Fruit fly (Drosophila melanogaster): ENCODE measurements around the gene CD98hc.
A peak's percentile ranks its signal among the peaks of the same experiment; 100 is the strongest.

The CD98hc gene

DNA sequence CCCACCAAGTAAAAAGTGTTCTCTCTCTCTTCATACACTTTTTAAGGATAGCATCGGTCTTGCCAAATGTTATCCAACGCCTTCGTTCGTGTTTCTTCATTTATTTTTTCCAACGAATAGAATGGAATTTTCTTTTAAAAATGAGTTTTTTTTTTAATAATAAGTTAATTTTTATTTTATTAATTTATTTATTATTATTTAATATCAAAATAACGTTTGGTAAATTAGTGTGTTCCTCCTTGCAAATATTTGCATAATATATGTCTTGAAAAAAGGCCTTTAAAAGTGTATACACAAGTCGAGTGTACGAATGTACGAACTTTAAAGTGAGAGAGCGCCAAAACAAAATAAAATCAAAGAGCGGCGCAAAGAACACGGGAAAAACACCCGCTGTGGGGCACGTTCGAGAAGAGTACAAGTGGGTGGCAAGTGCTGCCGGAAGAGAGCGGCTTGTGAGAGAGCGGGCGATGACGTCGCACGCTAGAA is 49.0 kb upstream of the CD98hc start (continued):
- TF ChIP-seq aop (GFP tag; IDR thresholded peaks at IDR 0.05) (no peak), GATAe (GFP tag; conservative IDR thresholded peaks at IDR 0.05) (no peak), klu (GFP tag; IDR thresholded peaks at IDR 0.05) (peak; percentile 15; the same call in 1 of the 2 replicates), CG31224 (GFP tag; IDR thresholded peaks at IDR 0.05) (peak; percentile 35; the same call in 1 of the 2 replicates), Dll (GFP tag; IDR thresholded peaks at IDR 0.05; ENCODE audit: partially characterized antibody) (peak; percentile 34; the same call in 1 of the 4 replicates), maf-S (GFP tag; optimal IDR thresholded peaks at IDR 0.05) (no peak), Vsx1 (GFP tag; optimal IDR thresholded peaks at IDR 0.05) (no peak), B-H2 (GFP tag; optimal IDR thresholded peaks at IDR 0.05) (no peak), Sry-β (GFP tag; optimal IDR thresholded peaks at IDR 0.05) (no peak), CG18764 (GFP tag; optimal IDR thresholded peaks at IDR 0.05) (no peak), pan (optimal IDR thresholded peaks at IDR 0.05) (no peak), pan (GFP tag; optimal IDR thresholded peaks at IDR 0.05 in 1 of 2, IDR thresholded peaks at IDR 0.05 in 1 of 2) (peak in 1 of 2 experiments; percentile 75), p53 (GFP tag; optimal IDR thresholded peaks at IDR 0.05) (no peak), BtbVII (GFP tag; optimal IDR thresholded peaks at IDR 0.05) (peak; percentile 81), wor (GFP tag; IDR thresholded peaks at IDR 0.05) (peak; percentile 81), jing (GFP tag; optimal IDR thresholded peaks at IDR 0.05) (peak; percentile 5), YL-1 (GFP tag; optimal IDR thresholded peaks at IDR 0.05) (peak; percentile 58), CG13287 (GFP tag; IDR thresholded peaks at IDR 0.05; ENCODE audit: partially characterized antibody) (no peak; the same call in 1 of the 2 replicates), CG31441 (GFP tag; IDR thresholded peaks at IDR 0.05) (peak; percentile 88), ERR (GFP tag; optimal IDR thresholded peaks at IDR 0.05) (no peak), sc (optimal IDR thresholded peaks at IDR 0.05) (no peak), sc (GFP tag; optimal IDR thresholded peaks at IDR 0.05) (peak; percentile 86), CG18476 (GFP tag; optimal IDR thresholded peaks at IDR 0.05) (peak; percentile 64), hkb (optimal IDR thresholded peaks at IDR 0.05) (no peak), hkb (GFP tag; IDR thresholded peaks at IDR 0.05) (peak; percentile 87), wek (GFP tag; optimal IDR thresholded peaks at IDR 0.05) (no peak), CG34422 (GFP tag; IDR thresholded peaks at IDR 0.05) (0 out of 3 replicates have a peak, but pooled peaks have one; percentile 7), CG10366 (GFP tag; IDR thresholded peaks at IDR 0.05) (peak; percentile 81), HLH3B (GFP tag; IDR thresholded peaks at IDR 0.05) (peak; percentile 70), CG18619 (GFP tag; optimal IDR thresholded peaks at IDR 0.05) (peak; percentile 93), CG15514 (GFP tag; optimal IDR thresholded peaks at IDR 0.05) (peak; percentile 45), CG11398 (GFP tag; optimal IDR thresholded peaks at IDR 0.05) (no peak), CG12219 (GFP tag; optimal IDR thresholded peaks at IDR 0.05) (peak; percentile 62), CG12391 (tag; optimal IDR thresholded peaks at IDR 0.05) (peak; percentile 94), tgo (GFP tag; IDR thresholded peaks at IDR 0.05) (peak; percentile 67; the same call in 2 of the 3 replicates), CG7556 (GFP tag; optimal IDR thresholded peaks at IDR 0.05) (peak; percentile 98), Jarid2 (GFP tag; optimal IDR thresholded peaks at IDR 0.05) (peak; percentile 27), vvl (GFP tag; IDR thresholded peaks at IDR 0.05) (peak; percentile 71), en (GFP tag; optimal IDR thresholded peaks at IDR 0.05) (no peak), chinmo (GFP tag; IDR thresholded peaks at IDR 0.05; ENCODE audit: partially characterized antibody) (peak; percentile 74; the same call in 2 of the 4 replicates), CG32772 (GFP tag; IDR thresholded peaks at IDR 0.05) (peak; percentile 56; the same call in 1 of the 2 replicates), gfzf (GFP tag; optimal IDR thresholded peaks at IDR 0.05) (no peak), phol (tag; optimal IDR thresholded peaks at IDR 0.05) (peak; percentile 87), CG1233 (GFP tag; optimal IDR thresholded peaks at IDR 0.05) (peak; percentile 70), dimm (GFP tag; IDR thresholded peaks at IDR 0.05) (no peak; the same call in 1 of the 2 replicates), CG17361 (GFP tag; IDR thresholded peaks at IDR 0.05) (no peak; the same call in 1 of the 3 replicates), CG14667 (GFP tag; IDR thresholded peaks at IDR 0.05) (peak; percentile 61), CG2678 (tag; optimal IDR thresholded peaks at IDR 0.05) (peak; percentile 95), CG31365 (tag; optimal IDR thresholded peaks at IDR 0.05) (no peak), CG8388 (GFP tag; optimal IDR thresholded peaks at IDR 0.05) (peak; percentile 94), CG34376 (GFP tag; optimal IDR thresholded peaks at IDR 0.05) (no peak)
